Worm (Caenorhabditis elegans) whole organism, L4 larva: ENCODE data around the gene C46A5.6.

Source experiments
- ceh-62 ChIP-seq: sonication (generic microtip); optimal IDR thresholded peaks from 2 replicates; lab custom pipeline; 2017; ENCODE audit warnings: missing biosample characterization, missing genetic modification characterization
- ceh-82 ChIP-seq: sonication (generic microtip); optimal IDR thresholded peaks from 2 replicates; lab custom pipeline; 2017; ENCODE audit warnings: missing biosample characterization, missing genetic modification characterization
- daf-12 ChIP-seq: fragments of 150-350 bp; optimal IDR thresholded peaks from 2 replicates; lab custom pipeline; 2014; ENCODE audit warnings: missing biosample characterization, missing genetic modification reagents, missing genetic modification characterization
- nhr-10 ChIP-seq: fragments of 150-350 bp; optimal IDR thresholded peaks from 2 replicates; lab custom pipeline; 2014; ENCODE audit warnings: missing biosample characterization, missing genetic modification characterization
- saeg-2 ChIP-seq: fragments of 200-800 bp; sonication (Bioruptor generic); IDR thresholded peaks from 2 replicates; pipeline ENCODE4 v1.3.6; 2022; ENCODE audit warnings: missing genetic modification reagents, missing genetic modification characterization, missing compliant biosample characterization
- zag-1 ChIP-seq: fragments of 150-350 bp; optimal IDR thresholded peaks from 2 replicates; lab custom pipeline; 2014; ENCODE audit warnings: missing biosample characterization, missing genetic modification characterization

DNA sequence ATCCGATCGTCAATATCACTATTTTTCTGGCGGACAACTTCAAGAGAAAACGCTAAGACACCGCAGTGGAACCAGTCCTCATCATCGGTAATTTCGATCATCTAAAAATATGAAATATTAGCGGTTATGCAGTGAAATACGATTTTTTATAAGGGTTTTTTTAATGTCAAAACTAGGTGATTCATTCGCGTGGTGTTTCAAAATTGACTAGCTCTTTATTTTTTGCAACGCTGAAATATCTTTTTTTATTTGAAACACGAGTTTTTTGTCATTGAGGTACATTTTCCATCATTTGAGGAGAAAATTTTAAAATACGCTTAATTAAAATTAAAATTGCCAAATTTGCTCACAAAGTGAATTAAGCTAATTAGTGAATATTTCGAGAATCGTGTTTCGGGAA lies 4.1 kb downstream of the C46A5.6 start, which contains the start of gene dsb-3:
- TF ChIP-seq saeg-2, result no peak
- no peak for TF ChIP-seq zag-1 (tag; lab: Kevin White, UChicago)
- no peak for TF ChIP-seq ceh-62 (tag; lab: Kevin White, UChicago)
- no peak for TF ChIP-seq ceh-82 (tag; lab: Kevin White, UChicago)
- no peak for TF ChIP-seq nhr-10
- no peak for TF ChIP-seq daf-12 (tag; lab: Kevin White, UChicago)
